Fruit fly (Drosophila melanogaster): ENCODE data around the gene Mcm2.

Gene Mcm2

DNA sequence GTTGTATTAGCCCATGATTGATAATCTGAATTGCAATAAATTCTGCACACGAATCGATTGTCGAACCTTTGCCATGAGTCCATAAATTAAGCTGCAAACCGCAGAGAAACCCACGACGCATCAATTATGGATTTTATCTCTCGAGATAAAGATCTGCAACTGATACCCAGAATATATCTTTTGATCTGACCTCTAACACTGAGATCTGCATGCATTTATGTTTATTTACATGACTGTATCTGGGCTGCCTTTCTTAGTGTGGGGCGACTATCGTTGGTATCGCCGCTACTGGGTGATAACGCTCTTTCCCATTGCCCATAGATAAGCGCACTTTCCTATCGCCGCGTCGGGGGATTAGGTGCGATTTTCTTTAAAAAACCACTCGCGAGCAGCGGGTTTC, 52.4 kb downstream of the Mcm2 start, which contains the start of gene Ctr1B:
Gene Ctr1B, plus strand, starts transcription at position 398 of the 400 bp plus-strand sequence.
- no peak for TF ChIP-seq CG17801 (GFP tag; optimal IDR thresholded peaks at IDR 0.05; ENCODE audit: partially characterized antibody)
